Fruit fly (Drosophila melanogaster) whole organism, pupa: Measurements from ENCODE around the gene RPA1.

Experiments used
- CG10348 ChIP-seq: fragments of 200-800 bp; sonication (Bioruptor generic); IDR thresholded peaks from 2 replicates; pipeline ENCODE4 v1.3.6; 2022; ENCODE audit warnings: missing biosample characterization, missing genetic modification characterization
- CG14655 ChIP-seq: fragments of 200-800 bp; sonication (Bioruptor generic); optimal IDR thresholded peaks from 3 replicates; lab custom pipeline; 2017; ENCODE audit warnings: mild to moderate bottlenecking, missing biosample characterization, missing genetic modification reagents, missing genetic modification characterization
- CG8301 ChIP-seq: fragments of 200-800 bp; sonication (Bioruptor generic); optimal IDR thresholded peaks from 2 replicates; lab custom pipeline; 2018; ENCODE audit warnings: missing biosample characterization, mild to moderate bottlenecking, missing genetic modification characterization
- CG9948 ChIP-seq: fragments of 200-800 bp; sonication (Bioruptor generic); optimal IDR thresholded peaks from 2 replicates; lab custom pipeline; 2018; ENCODE audit warnings: missing biosample characterization, mild to moderate bottlenecking, missing genetic modification characterization, moderate library complexity
- D1 ChIP-seq: fragments of 200-800 bp; sonication (Bioruptor generic); optimal IDR thresholded peaks from 2 replicates; lab custom pipeline; 2018; ENCODE audit warnings: missing biosample characterization, mild to moderate bottlenecking, missing genetic modification characterization, moderate library complexity
- Ets98B ChIP-seq: fragments of 200-800 bp; sonication (Bioruptor generic); IDR thresholded peaks from 2 replicates; pipeline ENCODE4 v1.3.6; 2022; ENCODE audit warnings: missing biosample characterization, missing genetic modification characterization
- Pif1A ChIP-seq: fragments of 200-800 bp; sonication (Bioruptor generic); optimal IDR thresholded peaks from 3 replicates; lab custom pipeline; 2016; ENCODE audit warnings: missing biosample characterization, missing genetic modification characterization
- fd96Ca ChIP-seq: fragments of 200-800 bp; sonication (Bioruptor generic); IDR thresholded peaks from 3 replicates; pipeline ENCODE4 v1.3.6; 2022; ENCODE audit warnings: missing biosample characterization, missing genetic modification characterization

DNA sequence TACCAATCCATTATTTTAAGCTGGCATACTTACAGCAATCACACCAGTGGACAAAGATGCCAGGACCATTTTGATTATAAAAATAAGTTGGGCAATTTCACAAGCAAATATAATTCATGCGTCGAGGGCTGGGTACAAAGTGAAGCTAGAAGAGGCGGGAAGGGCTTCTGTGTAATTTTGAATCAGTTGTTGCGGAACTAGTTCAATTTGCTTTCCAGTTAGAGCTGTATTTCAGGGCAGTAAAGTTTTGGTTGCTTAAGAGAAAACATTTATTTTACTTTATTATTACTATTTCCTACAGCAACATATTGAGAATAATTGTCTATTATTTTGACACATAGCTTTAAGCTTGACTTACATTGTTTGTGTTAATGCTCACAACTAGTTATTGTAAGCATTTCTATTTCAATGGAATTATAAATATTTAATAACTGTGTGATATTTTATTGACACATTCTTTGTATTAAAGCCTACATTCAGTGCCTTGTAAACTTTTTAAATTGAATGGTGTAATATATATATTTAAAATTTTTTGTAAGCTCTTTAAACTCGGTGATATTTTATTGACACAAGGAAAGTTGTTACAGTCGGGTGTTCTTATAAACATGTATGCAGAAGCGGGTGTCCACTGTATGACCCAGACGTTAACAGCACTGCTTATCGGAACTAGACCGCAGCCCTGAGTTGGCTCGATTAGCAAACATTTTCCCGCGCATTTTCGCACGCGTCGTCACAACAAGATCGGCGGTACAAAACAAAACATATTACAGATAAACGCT is at the start of gene RPA1, which contains the start of gene Mcm2:
- TF ChIP-seq CG8301 (peak; percentile 64), CG9948 (tag; lab: Kevin White, UChicago) (peak; percentile 77), CG10348 (GFP tag; lab: Robert Waterston, UW) (peak; percentile 39; the same call in 1 of the 2 replicates), fd96Ca (GFP tag; lab: Robert Waterston, UW) (peak; percentile 61; the same call in 2 of the 3 replicates), Pif1A (no peak), CG14655 (GFP tag; lab: Kevin White, UChicago) (no peak), D1 (tag; lab: Kevin White, UChicago) (no peak), Ets98B (GFP tag; lab: Robert Waterston, UW) (peak; percentile 71; the same call in 1 of the 2 replicates)
